Worm (Caenorhabditis elegans): ENCODE results near the gene T24C2.3.

T24C2.3 gene

DNA sequence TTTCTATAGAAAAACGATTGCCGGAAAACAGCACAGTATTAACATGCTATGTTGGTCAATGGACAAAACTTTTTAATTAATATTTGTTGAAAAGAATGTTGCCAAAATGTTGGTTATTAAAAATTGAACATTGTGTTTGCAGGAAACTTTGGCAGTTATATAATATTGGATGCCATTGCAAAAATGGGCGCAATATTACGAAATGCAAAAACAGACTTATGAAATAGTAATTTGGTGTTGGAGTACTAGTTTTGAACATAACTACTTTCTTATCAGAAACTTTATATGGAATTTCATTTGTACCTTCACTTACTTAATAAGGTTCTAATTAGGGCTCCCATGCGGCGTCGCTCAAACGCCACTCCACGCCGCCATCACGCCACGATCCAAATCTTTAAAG lies 33.0 kb upstream of the T24C2.3 start:
- TF ChIP-seq nhr-77 (tag; optimal IDR thresholded peaks at IDR 0.05): no peak
- TF ChIP-seq pax-3 (tag; optimal IDR thresholded peaks at IDR 0.05): no peak
- no peak for TF ChIP-seq unc-130 (tag; optimal IDR thresholded peaks at IDR 0.05)
- no peak for TF ChIP-seq mdl-1 (tag; optimal IDR thresholded peaks at IDR 0.05)
- no peak for TF ChIP-seq swsn-7 (tag; optimal IDR thresholded peaks at IDR 0.05)
- TF ChIP-seq skn-1 (tag; optimal IDR thresholded peaks at IDR 0.05): peak; percentile 47
- TF ChIP-seq sox-4 (tag; optimal IDR thresholded peaks at IDR 0.05): no peak
- peak in 1 of 2 experiments; percentile 1 for TF ChIP-seq lsy-2 (tag; optimal IDR thresholded peaks at IDR 0.05)

DNA sequence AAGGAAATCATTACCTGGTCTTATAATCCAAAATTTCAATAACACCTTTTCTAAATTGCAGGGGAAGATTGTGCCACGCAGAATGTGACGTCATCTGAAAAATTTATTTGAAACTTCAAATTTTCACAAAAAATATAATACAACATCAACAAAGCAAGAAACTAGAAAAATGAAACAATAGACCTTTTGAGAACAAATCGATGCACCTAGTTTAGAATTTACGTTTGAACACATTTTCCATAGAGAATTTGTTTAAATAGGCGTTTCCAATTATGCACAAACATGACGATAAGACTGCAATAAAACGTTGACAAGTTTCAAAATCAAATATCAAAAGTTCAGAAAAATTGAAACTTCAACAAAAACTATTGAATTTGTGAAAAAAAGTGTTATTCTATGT lies 30.5 kb upstream of the T24C2.3 start, which contains the start of gene fbxa-141:
Gene fbxa-141, minus strand, starts transcription at position 101 of the 400 bp plus-strand sequence.
- TF ChIP-seq hlh-4 (tag; optimal IDR thresholded peaks at IDR 0.05) (no peak), ceh-82 (tag; optimal IDR thresholded peaks at IDR 0.05) (no peak), unc-98 (GFP tag; IDR thresholded peaks at IDR 0.05) (no peak), ztf-4 (tag; optimal IDR thresholded peaks at IDR 0.05) (no peak), egl-13 (tag; optimal IDR thresholded peaks at IDR 0.05) (no peak), lin-14 (GFP tag; optimal IDR thresholded peaks at IDR 0.05) (no peak), aly-2 (tag; optimal IDR thresholded peaks at IDR 0.05) (no peak), mdl-1 (tag; optimal IDR thresholded peaks at IDR 0.05) (no peak), dsc-1 (tag; optimal IDR thresholded peaks at IDR 0.05) (no peak), nhr-12 (tag; optimal IDR thresholded peaks at IDR 0.05) (no peak), ama-1 (optimal IDR thresholded peaks at IDR 0.05) (no peak), fos-1 (tag; optimal IDR thresholded peaks at IDR 0.05) (no peak), snu-23 (GFP tag; optimal IDR thresholded peaks at IDR 0.05) (no peak), ceh-88 (GFP tag; IDR thresholded peaks at IDR 0.05) (no peak), hpl-2 (GFP tag; optimal IDR thresholded peaks at IDR 0.05) (no peak)

DNA sequence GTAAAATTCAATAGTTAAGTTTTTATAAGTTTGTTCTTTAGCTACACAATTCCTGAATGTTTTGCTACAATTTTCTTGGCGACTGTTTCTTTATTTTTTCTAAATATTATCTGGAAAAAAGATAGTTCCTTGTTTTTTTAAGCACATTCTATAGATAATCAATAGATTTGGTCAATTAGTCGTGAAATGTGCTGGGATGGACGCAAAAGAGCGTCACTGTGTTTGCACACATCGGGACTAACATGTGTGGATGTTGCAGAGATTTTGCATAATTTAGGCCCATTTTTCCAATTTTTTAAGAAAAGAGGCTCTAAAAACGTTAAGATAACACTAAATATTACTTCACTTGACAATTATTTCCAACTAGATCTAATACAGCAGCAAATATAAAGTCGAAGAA lies 29.9 kb upstream of the T24C2.3 start:
- TF ChIP-seq egl-27 (tag; optimal IDR thresholded peaks at IDR 0.05) (no peak), lin-35 (GFP tag; optimal IDR thresholded peaks at IDR 0.05) (peak; percentile 2 to 14), dpl-1 (GFP tag; optimal IDR thresholded peaks at IDR 0.05) (peak in 1 of 3 experiments; percentile 25), ceh-63 (GFP tag; optimal IDR thresholded peaks at IDR 0.05) (no peak), rnt-1 (tag; optimal IDR thresholded peaks at IDR 0.05) (peak; percentile 26), snpc-4 (tag; optimal IDR thresholded peaks at IDR 0.05) (peak; percentile 18), ztf-11 (tag; optimal IDR thresholded peaks at IDR 0.05) (peak in 1 of 2 experiments; percentile 13), Y116A8C.19 (tag; optimal IDR thresholded peaks at IDR 0.05; ENCODE audit: borderline replicate concordance) (no peak), pag-3 (tag; optimal IDR thresholded peaks at IDR 0.05; ENCODE audit: borderline replicate concordance, insufficient read depth) (no peak), unc-98 (GFP tag; IDR thresholded peaks at IDR 0.05) (no peak), xbp-1 (tag; optimal IDR thresholded peaks at IDR 0.05) (peak; percentile 51), fkh-4 (tag; optimal IDR thresholded peaks at IDR 0.05; ENCODE audit: borderline replicate concordance) (no peak), ces-1 (GFP tag; optimal IDR thresholded peaks at IDR 0.05) (no peak), nhr-20 (tag; optimal IDR thresholded peaks at IDR 0.05) (peak; percentile 35), nhr-90 (tag; optimal IDR thresholded peaks at IDR 0.05; ENCODE audit: poor library complexity) (no peak), mef-2 (tag; optimal IDR thresholded peaks at IDR 0.05) (no peak), ceh-90 (tag; optimal IDR thresholded peaks at IDR 0.05) (no peak), dsc-1 (tag; optimal IDR thresholded peaks at IDR 0.05) (peak; percentile 84), hlh-17 (GFP tag; optimal IDR thresholded peaks at IDR 0.05; ENCODE audit: borderline replicate concordance) (no peak), zip-4 (GFP tag; optimal IDR thresholded peaks at IDR 0.05) (no peak), nhr-19 (GFP tag; conservative IDR thresholded peaks at IDR 0.05) (0 out of 2 replicates have a peak, but pooled peaks have one; percentile 7), mab-9 (GFP tag; IDR thresholded peaks at IDR 0.05) (no peak), efl-1 (optimal IDR thresholded peaks at IDR 0.05) (peak; percentile 17 to 26), efl-1 (GFP tag; optimal IDR thresholded peaks at IDR 0.05 in 1 of 2) (peak in 1 of 2 experiments; percentile 91), isw-1 (GFP tag; IDR thresholded peaks at IDR 0.05) (no peak), nhr-76 (tag; optimal IDR thresholded peaks at IDR 0.05) (no peak), fkh-10 (GFP tag; optimal IDR thresholded peaks at IDR 0.05) (no peak), jun-1 (tag; optimal IDR thresholded peaks at IDR 0.05) (no peak), pqm-1 (tag; optimal IDR thresholded peaks at IDR 0.05) (no peak), ceh-88 (GFP tag; IDR thresholded peaks at IDR 0.05) (no peak), hpl-2 (GFP tag; optimal IDR thresholded peaks at IDR 0.05) (no peak), swsn-7 (tag; optimal IDR thresholded peaks at IDR 0.05) (peak; percentile 48), lin-39 (tag; optimal IDR thresholded peaks at IDR 0.05) (peak; percentile 36), ceh-82 (tag; optimal IDR thresholded peaks at IDR 0.05) (peak in 1 of 3 experiments; percentile 14)
